Worm (Caenorhabditis elegans) whole organism, early embryonic: ENCODE data around the gene C33G8.2.

Source experiments
- flt-1 ChIP-seq: fragments of 200-800 bp; sonication (Bioruptor generic); IDR thresholded peaks from 2 replicates; pipeline ENCODE4 v1.3.6; 2022; ENCODE audit warnings: missing genetic modification characterization, missing compliant biosample characterization
- hmbx-1 ChIP-seq: sonication (generic microtip); optimal IDR thresholded peaks from 2 replicates; lab custom pipeline; 2016; ENCODE audit warnings: mild to moderate bottlenecking, missing genetic modification characterization, missing compliant biosample characterization

- TF ChIP-seq flt-1 (GFP tag; lab: Robert Waterston, UW) (no peak), hmbx-1 (no peak)
Measured at ce11 chrV:7007307-7007706, 2.3 kb upstream of the C33G8.2 start, which contains the start of gene drd-10.
